Fruit fly (Drosophila melanogaster) whole organism, embryonic: ENCODE results near the gene UbcE2M.
A peak's percentile ranks its signal among the peaks of the same experiment; 100 is the strongest.

Experiments used
- Awh ChIP-seq: fragments of 200-800 bp; sonication (Bioruptor generic); IDR thresholded peaks from 2 replicates; pipeline ENCODE4, ENCODE4 v1.3.6; 2022; ENCODE audit warnings: missing biosample characterization, missing genetic modification characterization
- BEAF-32 ChIP-seq: fragments of 200-800 bp; sonication (Bioruptor generic); optimal IDR thresholded peaks from 3 replicates; lab custom pipeline; 2017; ENCODE audit warnings: missing biosample characterization, missing genetic modification characterization, mild to moderate bottlenecking, moderate library complexity, missing genetic modification reagents
- CG10267 ChIP-seq: fragments of 200-800 bp; sonication (Bioruptor generic); optimal IDR thresholded peaks from 2 replicates; lab custom pipeline; 2018; ENCODE audit warnings: missing biosample characterization, mild to moderate bottlenecking, missing genetic modification characterization, moderate library complexity
- CG11504 ChIP-seq: fragments of 200-800 bp; sonication (Bioruptor generic); optimal IDR thresholded peaks from 3 replicates; lab custom pipeline; 2019; ENCODE audit warnings: missing biosample characterization, mild to moderate bottlenecking, missing genetic modification characterization, moderate library complexity
- CG12155 ChIP-seq: fragments of 200-800 bp; sonication (Bioruptor generic); optimal IDR thresholded peaks from 3 replicates; lab custom pipeline; 2016; ENCODE audit warnings: missing biosample characterization, missing genetic modification characterization
- CG12769 ChIP-seq: fragments of 200-800 bp; sonication (Bioruptor generic); optimal IDR thresholded peaks from 2 replicates; lab custom pipeline; 2019; ENCODE audit warnings: missing biosample characterization, mild to moderate bottlenecking, missing genetic modification characterization, moderate library complexity
- CG13624 ChIP-seq: fragments of 200-800 bp; sonication (Bioruptor generic); optimal IDR thresholded peaks from 2 replicates; lab custom pipeline; 2016; ENCODE audit warnings: missing biosample characterization, missing genetic modification characterization
- CG15479 ChIP-seq: fragments of 200-800 bp; sonication (Bioruptor generic); optimal IDR thresholded peaks from 3 replicates; lab custom pipeline; 2019; ENCODE audit warnings: missing biosample characterization, mild to moderate bottlenecking, missing genetic modification characterization, moderate library complexity
- CG16779 ChIP-seq: fragments of 200-800 bp; sonication (Bioruptor generic); IDR thresholded peaks from 2 replicates; pipeline ENCODE4 v1.3.6; 2022; ENCODE audit warnings: missing biosample characterization, missing genetic modification characterization
- CG17186 ChIP-seq: fragments of 200-800 bp; sonication (Bioruptor generic); optimal IDR thresholded peaks from 3 replicates; lab custom pipeline; 2017; ENCODE audit warnings: missing biosample characterization, missing genetic modification reagents, missing genetic modification characterization
- CG18619 ChIP-seq: fragments of 200-800 bp; sonication (Bioruptor generic); optimal IDR thresholded peaks from 3 replicates; lab custom pipeline; 2017; ENCODE audit warnings: missing biosample characterization, mild to moderate bottlenecking, missing genetic modification characterization
- CG4854 ChIP-seq: fragments of 200-800 bp; sonication (Bioruptor generic); optimal IDR thresholded peaks from 2 replicates; lab custom pipeline; 2016; ENCODE audit warnings: missing biosample characterization, missing genetic modification characterization, inconsistent platforms
- CG5953 ChIP-seq: fragments of 200-800 bp; sonication (Bioruptor generic); IDR thresholded peaks from 2 replicates; pipeline ENCODE4 v1.3.6; 2022; ENCODE audit warnings: missing biosample characterization, missing genetic modification characterization
- CG6272 ChIP-seq: fragments of 200-800 bp; sonication (Bioruptor generic); IDR thresholded peaks from 2 replicates; pipeline ENCODE4 v1.3.6; 2022; ENCODE audit warnings: missing biosample characterization, missing genetic modification characterization
- CG6765 ChIP-seq: fragments of 200-800 bp; sonication (Bioruptor generic); optimal IDR thresholded peaks from 3 replicates; lab custom pipeline; 2017; ENCODE audit warnings: missing biosample characterization, mild to moderate bottlenecking, missing genetic modification characterization
- CG8281 ChIP-seq: fragments of 200-800 bp; sonication (Bioruptor generic); optimal IDR thresholded peaks from 2 replicates; lab custom pipeline; 2018; ENCODE audit warnings: missing biosample characterization, mild to moderate bottlenecking, missing genetic modification characterization, moderate library complexity
- Dip3 ChIP-seq: fragments of 200-800 bp; sonication (Bioruptor generic); optimal IDR thresholded peaks from 3 replicates; lab custom pipeline; 2016; ENCODE audit warnings: missing biosample characterization, missing genetic modification characterization
- Doc2 ChIP-seq: fragments of 200-800 bp; sonication (Bioruptor generic); IDR thresholded peaks from 2 replicates; pipeline ENCODE4 v1.3.6; 2022; ENCODE audit warnings: missing biosample characterization, missing genetic modification characterization
- Dref ChIP-seq: fragments of 200-800 bp; sonication (Bioruptor generic); IDR thresholded peaks from 2 replicates; pipeline ENCODE4 v1.3.6; 2022; ENCODE audit warnings: missing biosample characterization, missing genetic modification characterization
- Fer1 ChIP-seq: fragments of 200-800 bp; sonication (Bioruptor generic); optimal IDR thresholded peaks from 2 replicates; lab custom pipeline; 2017; ENCODE audit warnings: missing biosample characterization, mild to moderate bottlenecking, missing genetic modification characterization
- Fer3 ChIP-seq: fragments of 200-800 bp; sonication (Bioruptor generic); optimal IDR thresholded peaks from 2 replicates; lab custom pipeline; 2018; ENCODE audit warnings: missing biosample characterization, mild to moderate bottlenecking, missing genetic modification characterization, moderate library complexity
- Gsc ChIP-seq: fragments of 200-800 bp; sonication (Bioruptor generic); IDR thresholded peaks from 2 replicates; pipeline ENCODE4 v1.3.6; 2022; ENCODE audit warnings: missing biosample characterization, missing genetic modification characterization
- Lim3 ChIP-seq: fragments of 200-800 bp; sonication (Bioruptor generic); IDR thresholded peaks from 2 replicates; pipeline ENCODE4 v1.3.6; 2022; ENCODE audit warnings: missing biosample characterization, missing genetic modification characterization
- Max ChIP-seq: fragments of 200-800 bp; sonication (Bioruptor generic); optimal IDR thresholded peaks from 2 replicates; lab custom pipeline; 2016; ENCODE audit warnings: missing biosample characterization, mild to moderate bottlenecking, missing genetic modification characterization
- Myb ChIP-seq: fragments of 200-800 bp; sonication (Bioruptor generic); optimal IDR thresholded peaks from 2 replicates; lab custom pipeline; 2016; ENCODE audit warnings: missing biosample characterization, missing genetic modification characterization
- Opbp ChIP-seq: fragments of 200-800 bp; sonication (Bioruptor generic); IDR thresholded peaks from 3 replicates; pipeline ENCODE4 v1.3.6; 2022; ENCODE audit warnings: missing biosample characterization, missing genetic modification characterization; ENCODE audit not compliant: partially characterized antibody
- Six4 ChIP-seq: fragments of 200-800 bp; sonication (Bioruptor generic); optimal IDR thresholded peaks from 2 replicates; lab custom pipeline; 2016; ENCODE audit warnings: missing biosample characterization, missing genetic modification characterization
- Sry-β ChIP-seq: fragments of 200-800 bp; sonication (Bioruptor generic); optimal IDR thresholded peaks from 2 replicates; lab custom pipeline; 2018; ENCODE audit warnings: missing biosample characterization, mild to moderate bottlenecking, missing genetic modification characterization, moderate library complexity
- Vsx1 ChIP-seq: fragments of 200-800 bp; sonication (Bioruptor generic); optimal IDR thresholded peaks from 2 replicates; lab custom pipeline; 2017; ENCODE audit warnings: missing biosample characterization, mild to moderate bottlenecking, missing genetic modification characterization, missing genetic modification reagents
- amos ChIP-seq: fragments of 200-800 bp; sonication (Bioruptor generic); IDR thresholded peaks from 2 replicates; pipeline ENCODE4 v1.3.6; 2022; ENCODE audit warnings: missing biosample characterization, missing genetic modification characterization; ENCODE audit not compliant: partially characterized antibody
- ftz-f1 ChIP-seq: fragments of 200-800 bp; sonication (Bioruptor generic); optimal IDR thresholded peaks from 2 replicates; lab custom pipeline; 2016; ENCODE audit warnings: missing biosample characterization, missing genetic modification characterization
- gro ChIP-seq: fragments of 200-800 bp; sonication (Bioruptor generic); optimal IDR thresholded peaks from 2 replicates; lab custom pipeline; 2016; ENCODE audit warnings: missing biosample characterization, missing genetic modification characterization
- knrl ChIP-seq: fragments of 200-800 bp; sonication (Bioruptor generic); IDR thresholded peaks from 3 replicates; pipeline ENCODE4 v1.3.6; 2022; ENCODE audit warnings: missing biosample characterization, missing genetic modification characterization; ENCODE audit not compliant: partially characterized antibody
- lab ChIP-seq: fragments of 200-800 bp; sonication (Bioruptor generic); optimal IDR thresholded peaks from 3 replicates; lab custom pipeline; 2017; ENCODE audit warnings: missing biosample characterization, missing genetic modification characterization, mild to moderate bottlenecking, moderate library complexity, missing genetic modification reagents
- lmd ChIP-seq: fragments of 200-800 bp; sonication (Bioruptor generic); IDR thresholded peaks from 2 replicates; pipeline ENCODE4 v1.3.6; 2022; ENCODE audit warnings: missing biosample characterization, missing genetic modification characterization
- oc ChIP-seq: fragments of 200-800 bp; sonication (Bioruptor generic); optimal IDR thresholded peaks from 2 replicates; lab custom pipeline; 2018; ENCODE audit warnings: missing biosample characterization, mild to moderate bottlenecking, missing genetic modification characterization, moderate library complexity
- org-1 ChIP-seq: fragments of 200-800 bp; sonication (Bioruptor generic); optimal IDR thresholded peaks from 2 replicates; lab custom pipeline; 2017; ENCODE audit warnings: missing biosample characterization, missing genetic modification characterization
- pho ChIP-seq: fragments of 200-800 bp; sonication (Bioruptor generic); optimal IDR thresholded peaks from 2 replicates; lab custom pipeline; 2016; ENCODE audit warnings: missing biosample characterization, missing genetic modification characterization
- phol ChIP-seq: fragments of 200-800 bp; sonication (Bioruptor generic); optimal IDR thresholded peaks from 3 replicates; lab custom pipeline; 2018; ENCODE audit warnings: missing biosample characterization, mild to moderate bottlenecking, missing genetic modification characterization, moderate library complexity
- pita ChIP-seq: fragments of 200-800 bp; sonication (Bioruptor generic); optimal IDR thresholded peaks from 2 replicates; lab custom pipeline; 2017; ENCODE audit warnings: missing biosample characterization, mild to moderate bottlenecking, missing genetic modification characterization
- pnt ChIP-seq: fragments of 200-800 bp; sonication (Bioruptor generic); optimal IDR thresholded peaks from 3 replicates; lab custom pipeline; 2016; ENCODE audit warnings: missing biosample characterization, missing genetic modification characterization
- ranshi ChIP-seq: fragments of 200-800 bp; sonication (Bioruptor generic); IDR thresholded peaks from 2 replicates; pipeline ENCODE4 v1.3.6; 2022; ENCODE audit warnings: missing biosample characterization, missing genetic modification characterization
- schlank ChIP-seq: fragments of 200-800 bp; sonication (Bioruptor generic); optimal IDR thresholded peaks from 2 replicates; lab custom pipeline; 2018; ENCODE audit warnings: missing biosample characterization, mild to moderate bottlenecking, missing genetic modification characterization
- slp2 ChIP-seq: fragments of 200-800 bp; sonication (Bioruptor generic); optimal IDR thresholded peaks from 2 replicates; lab custom pipeline; 2016; ENCODE audit warnings: missing biosample characterization, missing genetic modification characterization
- tap ChIP-seq: fragments of 200-800 bp; optimal IDR thresholded peaks from 3 replicates; lab custom pipeline; 2019; ENCODE audit warnings: missing biosample characterization, mild to moderate bottlenecking, missing genetic modification characterization, moderate library complexity
- ttk ChIP-seq: fragments of 200-800 bp; sonication (Bioruptor generic); IDR thresholded peaks from 2 replicates; pipeline ENCODE4 v2.1.2; 2022; ENCODE audit warnings: missing biosample characterization, missing genetic modification characterization
- vfl ChIP-seq: fragments of 200-800 bp; sonication (Bioruptor generic); optimal IDR thresholded peaks from 2 replicates; lab custom pipeline; 2016; ENCODE audit warnings: missing biosample characterization, missing genetic modification characterization
- vnd ChIP-seq: fragments of 200-800 bp; sonication (Bioruptor generic); IDR thresholded peaks from 3 replicates; pipeline ENCODE4 v1.3.6; 2022; ENCODE audit warnings: missing biosample characterization, missing genetic modification characterization; ENCODE audit not compliant: partially characterized antibody

The UbcE2M gene

DNA sequence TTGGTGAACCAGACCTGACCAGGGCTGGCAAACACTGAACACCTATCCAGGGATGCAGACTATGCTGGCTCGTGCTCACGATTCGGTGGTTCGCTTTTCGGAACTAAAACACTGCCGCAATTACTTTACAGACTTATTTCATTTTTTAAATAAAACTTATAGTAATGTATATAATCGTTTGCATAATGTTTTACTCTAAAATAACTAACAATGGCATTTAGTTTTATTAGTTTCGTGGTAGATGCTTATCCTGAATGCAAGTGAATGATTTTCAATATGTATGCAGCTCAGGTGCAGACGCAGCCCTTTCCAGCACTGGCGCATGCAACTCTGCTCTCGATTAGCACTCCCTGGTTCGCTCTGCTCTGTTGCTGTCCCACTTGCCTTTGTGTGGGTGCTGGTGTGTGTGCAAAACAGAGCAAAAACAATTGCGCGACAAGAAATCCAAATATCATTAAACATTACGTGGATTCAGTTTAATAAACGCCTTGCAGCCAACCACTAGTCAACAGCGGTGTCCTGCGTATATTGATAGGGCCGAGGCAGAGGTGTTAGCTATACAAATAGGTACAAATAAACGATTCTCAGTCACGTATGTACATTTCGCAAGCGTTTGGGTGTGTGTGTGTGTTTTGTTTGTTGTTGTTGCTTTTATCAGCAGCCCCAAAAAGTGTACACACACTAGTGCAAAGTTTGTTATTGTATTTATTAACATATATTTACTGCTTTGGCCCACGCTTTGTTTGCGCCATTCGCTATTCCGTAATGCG is 11.0 kb downstream of the UbcE2M start, which contains the start of the genes ERR and Atg18a (continued):
- TF ChIP-seq Vsx1 (peak; percentile 41), CG8281 (tag; lab: Kevin White, UChicago) (peak; percentile 48), CG12155 (GFP tag; lab: Kevin White, UChicago) (peak; percentile 90), Max (GFP tag; lab: Kevin White, UChicago) (peak; percentile 81), CG13624 (GFP tag; lab: Kevin White, UChicago) (peak; percentile 67), Myb (GFP tag; lab: Kevin White, UChicago) (peak; percentile 51), CG6765 (no peak), CG10267 (tag; lab: Kevin White, UChicago) (peak; percentile 98), slp2 (peak; percentile 76), CG16779 (GFP tag; lab: Robert Waterston, UW) (peak; percentile 76; the same call in 1 of the 2 replicates), CG18619 (GFP tag; lab: Kevin White, UChicago) (peak; percentile 86), schlank (tag; lab: Kevin White, UChicago) (no peak), Fer1 (GFP tag; lab: Kevin White, UChicago) (peak; percentile 68), pho (GFP tag; lab: Kevin White, UChicago) (peak; percentile 86), CG11504 (no peak), Six4 (GFP tag; lab: Kevin White, UChicago) (peak; percentile 44), org-1 (GFP tag; lab: Kevin White, UChicago) (peak; percentile 30), tap (no peak), phol (tag; lab: Kevin White, UChicago) (peak; percentile 90), Dref (GFP tag; lab: Robert Waterston, UW) (peak; percentile 48; the same call in 1 of the 2 replicates), CG5953 (GFP tag; lab: Robert Waterston, UW) (0 out of 2 replicates have a peak, but pooled peaks have one; percentile 43), CG17186 (GFP tag; lab: Kevin White, UChicago) (peak; percentile 85), ranshi (GFP tag; lab: Robert Waterston, UW) (peak; percentile 88), Fer3 (tag; lab: Kevin White, UChicago) (peak; percentile 82), Doc2 (peak; percentile 77; the same call in 1 of the 2 replicates), Gsc (peak; percentile 61), CG4854 (GFP tag; lab: Kevin White, UChicago) (peak; percentile 61), lmd (GFP tag; lab: Robert Waterston, UW) (peak; percentile 92), CG6272 (peak; percentile 88), gro (GFP tag; lab: Kevin White, UChicago) (peak; percentile 66), Awh (GFP tag; lab: Robert Waterston, UW) (peak; percentile 61), oc (tag; lab: Kevin White, UChicago) (no peak), knrl (GFP tag; lab: Robert Waterston, UW) (peak; percentile 85), Lim3 (GFP tag; lab: Robert Waterston, UW) (peak; percentile 45; the same call in 1 of the 2 replicates), amos (GFP tag; lab: Robert Waterston, UW) (peak; percentile 65), vnd (peak; percentile 60; the same call in 2 of the 3 replicates), vfl (GFP tag; lab: Kevin White, UChicago) (peak; percentile 72), pnt (GFP tag; lab: Kevin White, UChicago) (peak; percentile 79), CG12769 (tag; lab: Kevin White, UChicago) (peak; percentile 77), pita (no peak), ttk (peak; percentile 81), ftz-f1 (peak; percentile 46), lab (GFP tag; lab: Kevin White, UChicago) (peak; percentile 83), CG15479 (GFP tag; lab: Kevin White, UChicago) (peak; percentile 90), BEAF-32 (GFP tag; lab: Kevin White, UChicago) (peak; percentile 87), Dip3 (GFP tag; lab: Kevin White, UChicago) (peak; percentile 88), Sry-β (GFP tag; lab: Kevin White, UChicago) (peak; percentile 76), Opbp (GFP tag; lab: Robert Waterston, UW) (peak; percentile 51; the same call in 1 of the 3 replicates)
